Worm (Caenorhabditis elegans) whole organism, young adult: ENCODE data around the gene hpo-39.
A peak's percentile ranks its signal among the peaks of the same experiment; 100 is the strongest.
"Not testable (repeated sequence)": the region's sequence is repeated elsewhere in the genome, so short reads cannot be mapped to it uniquely, and the experiment has no call there.

Source experiments
- B0261.1 ChIP-seq: sonication (generic microtip); optimal IDR thresholded peaks from 2 replicates; lab custom pipeline; 2016; ENCODE audit warnings: mild to moderate bottlenecking, missing genetic modification characterization, moderate library complexity, missing compliant biosample characterization
- D2030.7 ChIP-seq: fragments of 200-800 bp; sonication (Bioruptor generic); IDR thresholded peaks from 2 replicates; pipeline ENCODE4 v1.3.6; 2022; ENCODE audit warnings: missing genetic modification reagents, missing genetic modification characterization, missing compliant biosample characterization
- F33H1.4 ChIP-seq: fragments of 200-800 bp; sonication (Bioruptor generic); IDR thresholded peaks from 2 replicates; pipeline ENCODE4 v1.3.6; 2022; ENCODE audit warnings: missing genetic modification reagents, missing genetic modification characterization, missing compliant biosample characterization
- F52B5.7 ChIP-seq: sonication (generic microtip); optimal IDR thresholded peaks from 2 replicates; lab custom pipeline; 2016; ENCODE audit warnings: mild to moderate bottlenecking, missing genetic modification characterization, missing compliant biosample characterization
- T07F8.4 ChIP-seq: sonication (generic microtip); optimal IDR thresholded peaks from 2 replicates; lab custom pipeline; 2016; ENCODE audit warnings: mild to moderate bottlenecking, missing genetic modification characterization, moderate library complexity, missing compliant biosample characterization
- Y53G8AR.9 ChIP-seq: fragments of 200-800 bp; sonication (Bioruptor generic); conservative IDR thresholded peaks from 2 replicates; pipeline ENCODE4 v1.3.6; 2022; ENCODE audit warnings: missing genetic modification reagents, missing genetic modification characterization, missing compliant biosample characterization
- aptf-2 ChIP-seq: fragments of 200-800 bp; sonication (Bioruptor generic); conservative IDR thresholded peaks from 2 replicates; pipeline ENCODE4 v1.3.6; 2022; ENCODE audit warnings: missing genetic modification reagents, missing genetic modification characterization, missing compliant biosample characterization
- atf-7 ChIP-seq: sonication (generic microtip); optimal IDR thresholded peaks from 2 replicates; lab custom pipeline; 2017; ENCODE audit warnings: mild to moderate bottlenecking, missing genetic modification characterization, missing compliant biosample characterization
- attf-3 ChIP-seq: fragments of 200-800 bp; sonication (Bioruptor generic); conservative IDR thresholded peaks from 2 replicates; pipeline ENCODE4 v1.3.6; 2022; ENCODE audit warnings: missing genetic modification reagents, missing genetic modification characterization, missing compliant biosample characterization
- bed-1 ChIP-seq: fragments of 200-800 bp; sonication (Bioruptor generic); IDR thresholded peaks from 2 replicates; pipeline ENCODE4 v1.3.6; 2022; ENCODE audit warnings: missing genetic modification reagents, missing genetic modification characterization, missing compliant biosample characterization
- ceh-100 ChIP-seq: fragments of 200-800 bp; sonication (Bioruptor generic); IDR thresholded peaks from 2 replicates; pipeline ENCODE4 v1.3.6; 2022; ENCODE audit warnings: missing genetic modification reagents, missing genetic modification characterization, missing compliant biosample characterization
- ceh-40 ChIP-seq: fragments of 200-800 bp; sonication (Bioruptor generic); IDR thresholded peaks from 2 replicates; pipeline ENCODE4 v1.3.6; 2022; ENCODE audit warnings: missing genetic modification characterization, missing compliant biosample characterization
- dpff-1 ChIP-seq: sonication (generic microtip); optimal IDR thresholded peaks from 2 replicates; lab custom pipeline; 2017; ENCODE audit warnings: mild to moderate bottlenecking, missing genetic modification characterization, missing compliant biosample characterization
- egl-18 ChIP-seq: fragments of 200-800 bp; sonication (Bioruptor generic); IDR thresholded peaks from 2 replicates; pipeline ENCODE4 v1.3.6; 2022; ENCODE audit warnings: missing genetic modification reagents, missing genetic modification characterization, missing compliant biosample characterization
- egl-44 ChIP-seq: fragments of 200-800 bp; sonication (Bioruptor generic); IDR thresholded peaks from 2 replicates; pipeline ENCODE4 v1.3.6; 2022; ENCODE audit warnings: missing genetic modification reagents, missing genetic modification characterization, missing compliant biosample characterization
- egrh-3 ChIP-seq: fragments of 200-800 bp; sonication (Bioruptor generic); IDR thresholded peaks from 2 replicates; pipeline ENCODE4 v1.3.6; 2022; ENCODE audit warnings: missing genetic modification reagents, missing genetic modification characterization, missing compliant biosample characterization
- hlh-26 ChIP-seq: fragments of 200-800 bp; sonication (Bioruptor generic); conservative IDR thresholded peaks from 2 replicates; pipeline ENCODE4 v1.3.6; 2022; ENCODE audit warnings: missing genetic modification reagents, missing genetic modification characterization, missing compliant biosample characterization
- let-526 ChIP-seq: fragments of 200-800 bp; sonication (Bioruptor generic); IDR thresholded peaks from 2 replicates; pipeline ENCODE4 v1.3.6; 2022; ENCODE audit warnings: missing genetic modification reagents, missing genetic modification characterization, missing compliant biosample characterization
- lsl-1 ChIP-seq: fragments of 200-800 bp; sonication (Bioruptor generic); optimal IDR thresholded peaks from 2 replicates; lab custom pipeline; 2018; ENCODE audit warnings: mild to moderate bottlenecking, missing genetic modification characterization, moderate library complexity, missing compliant biosample characterization
- madf-6 ChIP-seq: fragments of 200-800 bp; sonication (Bioruptor generic); IDR thresholded peaks from 2 replicates; pipeline ENCODE4 v1.3.6; 2022; ENCODE audit warnings: missing genetic modification reagents, missing genetic modification characterization, missing compliant biosample characterization
- madf-8 ChIP-seq: fragments of 200-800 bp; sonication (Bioruptor generic); conservative IDR thresholded peaks from 2 replicates; pipeline ENCODE4 v1.3.6; 2022; ENCODE audit warnings: missing genetic modification reagents, missing genetic modification characterization, missing compliant biosample characterization
- mcd-1 ChIP-seq: fragments of 200-800 bp; sonication (Bioruptor generic); IDR thresholded peaks from 2 replicates; pipeline ENCODE4 v1.3.6; 2022; ENCODE audit warnings: missing genetic modification reagents, missing genetic modification characterization, missing compliant biosample characterization
- nfya-1 ChIP-seq: sonication (generic microtip); optimal IDR thresholded peaks from 2 replicates; lab custom pipeline; 2017; ENCODE audit warnings: antibody characterized with exemption, missing compliant biosample characterization, missing genetic modification characterization, borderline replicate concordance; ENCODE audit not compliant: insufficient read depth
- nhr-27 ChIP-seq: fragments of 200-800 bp; sonication (Bioruptor generic); optimal IDR thresholded peaks from 2 replicates; lab custom pipeline; 2018; ENCODE audit warnings: mild to moderate bottlenecking, missing genetic modification characterization, moderate library complexity, missing compliant biosample characterization
- nhr-90 ChIP-seq: sonication (generic microtip); optimal IDR thresholded peaks from 2 replicates; lab custom pipeline; 2016; ENCODE audit warnings: missing genotype, mild to moderate bottlenecking, missing genetic modification characterization, missing compliant biosample characterization
- rcor-1 ChIP-seq: fragments of 200-800 bp; sonication (Bioruptor generic); IDR thresholded peaks from 2 replicates; pipeline ENCODE4 v1.3.6; 2022; ENCODE audit warnings: missing genetic modification reagents, missing genetic modification characterization, missing compliant biosample characterization
- repo-1 ChIP-seq: sonication (generic microtip); optimal IDR thresholded peaks from 2 replicates; lab custom pipeline; 2017; ENCODE audit warnings: mild to moderate bottlenecking, missing genetic modification characterization, missing compliant biosample characterization
- snpc-1.3 ChIP-seq: sonication (generic microtip); optimal IDR thresholded peaks from 2 replicates; lab custom pipeline; 2017; ENCODE audit warnings: missing genetic modification characterization, mild to moderate bottlenecking, missing compliant biosample characterization, antibody characterized with exemption, moderate library complexity, missing genotype, missing genetic modification reagents; ENCODE audit not compliant: insufficient read depth
- xnd-1 ChIP-seq: sonication (generic microtip); optimal IDR thresholded peaks from 2 replicates; lab custom pipeline; 2016; ENCODE audit warnings: missing genotype, missing genetic modification reagents, missing genetic modification characterization, missing compliant biosample characterization
- zfh-2 ChIP-seq: fragments of 200-800 bp; sonication (Bioruptor generic); conservative IDR thresholded peaks from 2 replicates; pipeline ENCODE4 v1.3.6; 2022; ENCODE audit warnings: missing genetic modification reagents, missing genetic modification characterization, missing compliant biosample characterization
- ztf-26 ChIP-seq: sonication (generic microtip); optimal IDR thresholded peaks from 2 replicates; lab custom pipeline; 2017; ENCODE audit warnings: missing genetic modification characterization, missing compliant biosample characterization
- ztf-3 ChIP-seq: fragments of 200-800 bp; sonication (Bioruptor generic); optimal IDR thresholded peaks from 2 replicates; lab custom pipeline; 2018; ENCODE audit warnings: mild to moderate bottlenecking, missing genetic modification characterization, missing compliant biosample characterization

hpo-39 gene

ce11 chrV:4562493-4562892 is 11.2 kb downstream of the hpo-39 start:
- TF ChIP-seq zfh-2 (peak; percentile 58), nhr-27 (tag; lab: Kevin White, UChicago) (no peak)

ce11 chrV:4560441-4560840 is 13.3 kb downstream of the hpo-39 start, which contains the start of gene Y61A9LA.4:
Y61A9LA.4 (plus strand) TSS chrV:4560741.
- not testable (repeated sequence) for TF ChIP-seq repo-1 (tag; lab: Kevin White, UChicago); bed-1 (GFP tag; lab: Robert Waterston, UW); T07F8.4 (tag; lab: Kevin White, UChicago)
- TF ChIP-seq, all 124 proteins: peak for 0; not testable (repeated sequence) for 124

- no peak for TF ChIP-seq hlh-26 (GFP tag; lab: Robert Waterston, UW)
- no peak for TF ChIP-seq snpc-1.3 (tag; lab: Kevin White, UChicago)
- no peak for TF ChIP-seq ztf-26 (tag; lab: Kevin White, UChicago)
- no peak for TF ChIP-seq ceh-40 (GFP tag; lab: Robert Waterston, UW)
- no peak for TF ChIP-seq zfh-2
- no peak for TF ChIP-seq T07F8.4 (tag; lab: Kevin White, UChicago)
- no peak for TF ChIP-seq mcd-1
- TF ChIP-seq nfya-1 (tag; lab: Kevin White, UChicago) = no peak
- TF ChIP-seq nhr-90 (tag; lab: Kevin White, UChicago) = no peak
- no peak for TF ChIP-seq egl-44 (GFP tag; lab: Robert Waterston, UW)
- no peak for TF ChIP-seq atf-7 (tag; lab: Kevin White, UChicago)
- TF ChIP-seq D2030.7 (GFP tag; lab: Robert Waterston, UW) = no peak
- TF ChIP-seq F52B5.7 (tag; lab: Kevin White, UChicago) = no peak
- TF ChIP-seq Y53G8AR.9 (GFP tag; lab: Robert Waterston, UW) = no peak
- TF ChIP-seq let-526 (GFP tag; lab: Robert Waterston, UW) = no peak
- TF ChIP-seq ztf-3 (GFP tag; lab: Kevin White, UChicago) = no peak
- TF ChIP-seq rcor-1 (GFP tag; lab: Robert Waterston, UW) = no peak
- no peak for TF ChIP-seq dpff-1 (tag; lab: Kevin White, UChicago)
- TF ChIP-seq egl-18 = no peak
Observed at ce11 chrV:4559701-4560100, 14.0 kb downstream of the hpo-39 start, which contains the start of gene Y61A9LA.7. Y61A9LA.7 (minus strand) TSS chrV:4559801.

- not testable (repeated sequence) for TF ChIP-seq F52B5.7 (tag; lab: Kevin White, UChicago); aptf-2; B0261.1 (tag; lab: Kevin White, UChicago)
Observed at ce11 chrV:4553572-4553971, 20.2 kb downstream of the hpo-39 start, which contains the start of gene Y61A9LA.12. Y61A9LA.12 (plus strand) TSS chrV:4553872.

ce11 chrV:4552394-4553096 is 21.2 kb downstream of the hpo-39 start:
- TF ChIP-seq attf-3 (GFP tag; lab: Robert Waterston, UW) (peak; percentile 25; the same call in 1 of the 2 replicates), ceh-100 (GFP tag; lab: Robert Waterston, UW) (peak; percentile 78), madf-6 (peak; percentile 88), lsl-1 (GFP tag; lab: Kevin White, UChicago) (peak; percentile 95), F33H1.4 (GFP tag; lab: Robert Waterston, UW) (peak; percentile 90), madf-8 (GFP tag; lab: Robert Waterston, UW) (peak; percentile 68), D2030.7 (GFP tag; lab: Robert Waterston, UW) (peak; percentile 49; the same call in 1 of the 2 replicates), egrh-3 (0 out of 2 replicates have a peak, but pooled peaks have one; percentile 24), xnd-1 (tag; lab: Kevin White, UChicago) (peak; percentile 88)
